Fruit fly (Drosophila melanogaster) whole organism, pupa: ENCODE measurements around the gene L2HGDH.

Experiments used
- CG10348 ChIP-seq: fragments of 200-800 bp; sonication (Bioruptor generic); IDR thresholded peaks from 2 replicates; pipeline ENCODE4 v1.3.6; 2022; ENCODE audit warnings: missing biosample characterization, missing genetic modification characterization
- CG12605 ChIP-seq: fragments of 200-800 bp; sonication (Bioruptor generic); IDR thresholded peaks from 2 replicates; pipeline ENCODE4 v1.3.6; 2022; ENCODE audit warnings: missing biosample characterization, missing genetic modification characterization
- CG13204 ChIP-seq: fragments of 200-800 bp; sonication (Bioruptor generic); optimal IDR thresholded peaks from 2 replicates; lab custom pipeline; 2018; ENCODE audit warnings: missing biosample characterization, mild to moderate bottlenecking, missing genetic modification characterization, moderate library complexity
- CG14655 ChIP-seq: fragments of 200-800 bp; sonication (Bioruptor generic); optimal IDR thresholded peaks from 3 replicates; lab custom pipeline; 2017; ENCODE audit warnings: mild to moderate bottlenecking, missing biosample characterization, missing genetic modification reagents, missing genetic modification characterization
- CG15710 ChIP-seq: fragments of 200-800 bp; sonication (Bioruptor generic); optimal IDR thresholded peaks from 2 replicates; lab custom pipeline; 2018; ENCODE audit warnings: missing biosample characterization, mild to moderate bottlenecking, missing genetic modification characterization, moderate library complexity
- CG17806 ChIP-seq: fragments of 200-800 bp; sonication (Bioruptor generic); optimal IDR thresholded peaks from 2 replicates; lab custom pipeline; 2018; ENCODE audit warnings: missing biosample characterization, mild to moderate bottlenecking, missing genetic modification characterization, moderate library complexity
- CG32121 ChIP-seq: fragments of 200-800 bp; sonication (Bioruptor generic); IDR thresholded peaks from 2 replicates; pipeline ENCODE4 v1.3.6; 2022; ENCODE audit warnings: missing biosample characterization, missing genetic modification characterization
- CG34367 ChIP-seq: fragments of 200-800 bp; sonication (Bioruptor generic); optimal IDR thresholded peaks from 2 replicates; lab custom pipeline; 2018; ENCODE audit warnings: missing biosample characterization, mild to moderate bottlenecking, missing genetic modification characterization
- CG4496 ChIP-seq: fragments of 200-800 bp; sonication (Bioruptor generic); IDR thresholded peaks from 3 replicates; pipeline ENCODE4 v1.3.6; 2022; ENCODE audit warnings: missing biosample characterization, missing genetic modification characterization
- CG8159 ChIP-seq: fragments of 200-800 bp; sonication (Bioruptor generic); optimal IDR thresholded peaks from 3 replicates; lab custom pipeline; 2018; ENCODE audit warnings: missing biosample characterization, mild to moderate bottlenecking, missing genetic modification characterization, moderate library complexity
- CG8301 ChIP-seq: fragments of 200-800 bp; sonication (Bioruptor generic); optimal IDR thresholded peaks from 2 replicates; lab custom pipeline; 2018; ENCODE audit warnings: missing biosample characterization, mild to moderate bottlenecking, missing genetic modification characterization
- CG9948 ChIP-seq: fragments of 200-800 bp; sonication (Bioruptor generic); optimal IDR thresholded peaks from 2 replicates; lab custom pipeline; 2018; ENCODE audit warnings: missing biosample characterization, mild to moderate bottlenecking, missing genetic modification characterization, moderate library complexity
- D1 ChIP-seq: fragments of 200-800 bp; sonication (Bioruptor generic); optimal IDR thresholded peaks from 2 replicates; lab custom pipeline; 2018; ENCODE audit warnings: missing biosample characterization, mild to moderate bottlenecking, missing genetic modification characterization, moderate library complexity
- EcR ChIP-seq: fragments of 200-800 bp; sonication (Bioruptor generic); optimal IDR thresholded peaks from 3 replicates; lab custom pipeline; 2019; ENCODE audit warnings: missing biosample characterization, missing genetic modification characterization, mild to moderate bottlenecking, moderate library complexity, missing genetic modification reagents
- Ets98B ChIP-seq: fragments of 200-800 bp; sonication (Bioruptor generic); IDR thresholded peaks from 2 replicates; pipeline ENCODE4 v1.3.6; 2022; ENCODE audit warnings: missing biosample characterization, missing genetic modification characterization
- Pif1A ChIP-seq: fragments of 200-800 bp; sonication (Bioruptor generic); optimal IDR thresholded peaks from 3 replicates; lab custom pipeline; 2016; ENCODE audit warnings: missing biosample characterization, missing genetic modification characterization
- Pif1B ChIP-seq: fragments of 200-800 bp; sonication (Bioruptor generic); optimal IDR thresholded peaks from 3 replicates; lab custom pipeline; 2016; ENCODE audit warnings: missing biosample characterization, missing genetic modification characterization
- Snoo ChIP-seq: fragments of 200-800 bp; sonication (Bioruptor generic); optimal IDR thresholded peaks from 3 replicates; lab custom pipeline; 2017; ENCODE audit warnings: missing biosample characterization, mild to moderate bottlenecking, missing genetic modification characterization, inconsistent platforms
- fd96Ca ChIP-seq: fragments of 200-800 bp; sonication (Bioruptor generic); IDR thresholded peaks from 3 replicates; pipeline ENCODE4 v1.3.6; 2022; ENCODE audit warnings: missing biosample characterization, missing genetic modification characterization
- gl ChIP-seq: fragments of 200-800 bp; sonication (Bioruptor generic); optimal IDR thresholded peaks from 2 replicates; lab custom pipeline; 2018; ENCODE audit warnings: missing biosample characterization, mild to moderate bottlenecking, missing genetic modification characterization
- rn ChIP-seq: fragments of 200-800 bp; sonication (Bioruptor generic); IDR thresholded peaks from 2 replicates; pipeline ENCODE4 v1.3.6; 2022; ENCODE audit warnings: missing biosample characterization, missing genetic modification characterization

Gene L2HGDH

dm6 chr2L:18945765-18946552 lies 28.3 kb downstream of the L2HGDH start, which contains the start of gene CG46304:
Gene CG46304 (plus strand): TSS chr2L:18946305.
- TF ChIP-seq EcR (GFP tag; lab: Kevin White, UChicago) = peak; percentile 89
- peak; percentile 40 for TF ChIP-seq CG8301 (tag; lab: Kevin White, UChicago)
- TF ChIP-seq CG13204 (GFP tag; lab: Kevin White, UChicago) = no peak
- TF ChIP-seq rn (GFP tag; lab: Robert Waterston, UW) = no peak
- no peak for TF ChIP-seq Pif1A (GFP tag; lab: Kevin White, UChicago)
- peak; percentile 65 for TF ChIP-seq CG8159 (tag; lab: Kevin White, UChicago)
- TF ChIP-seq gl = no peak
- TF ChIP-seq CG32121 = no peak
- TF ChIP-seq Pif1B = no peak
- peak; percentile 38 for TF ChIP-seq CG17806
- peak; percentile 39; the same call in 2 of the 3 replicates for TF ChIP-seq CG4496 (GFP tag; lab: Robert Waterston, UW)
- TF ChIP-seq CG34367 (tag; lab: Kevin White, UChicago) = peak; percentile 1
- no peak for TF ChIP-seq fd96Ca
- no peak for TF ChIP-seq CG10348 (GFP tag; lab: Robert Waterston, UW)
- peak; percentile 67 for TF ChIP-seq CG14655
- peak; percentile 48 for TF ChIP-seq CG15710
- TF ChIP-seq Ets98B = no peak
- TF ChIP-seq D1 (tag; lab: Kevin White, UChicago) = no peak
- TF ChIP-seq CG12605 = no peak
- no peak for TF ChIP-seq Snoo (tag; lab: Kevin White, UChicago)
- peak; percentile 59 for TF ChIP-seq CG9948 (tag; lab: Kevin White, UChicago)

- TF ChIP-seq EcR (GFP tag; lab: Kevin White, UChicago) = peak; percentile 95
- no peak for TF ChIP-seq Snoo (tag; lab: Kevin White, UChicago)
- peak; percentile 55 for TF ChIP-seq CG13204 (GFP tag; lab: Kevin White, UChicago)
- no peak for TF ChIP-seq CG14655
- no peak for TF ChIP-seq Pif1B
- TF ChIP-seq D1 (tag; lab: Kevin White, UChicago) = no peak
- TF ChIP-seq, all 21 proteins: peak for 2
Measured at dm6 chr2L:18944175-18945012, 29.9 kb downstream of the L2HGDH start.

- no peak for TF ChIP-seq Ets98B
- no peak for TF ChIP-seq EcR (GFP tag; lab: Kevin White, UChicago)
- no peak for TF ChIP-seq Pif1B
- no peak for TF ChIP-seq CG32121
- no peak for TF ChIP-seq gl
- no peak for TF ChIP-seq Pif1A (GFP tag; lab: Kevin White, UChicago)
- no peak for TF ChIP-seq CG34367 (tag; lab: Kevin White, UChicago)
- no peak for TF ChIP-seq CG12605
- TF ChIP-seq CG17806 = no peak
- TF ChIP-seq D1 (tag; lab: Kevin White, UChicago) = no peak
- TF ChIP-seq CG13204 (GFP tag; lab: Kevin White, UChicago) = no peak
- no peak for TF ChIP-seq CG10348 (GFP tag; lab: Robert Waterston, UW)
- no peak for TF ChIP-seq CG9948 (tag; lab: Kevin White, UChicago)
- no peak for TF ChIP-seq fd96Ca
- TF ChIP-seq CG14655 = no peak
- TF ChIP-seq CG8159 (tag; lab: Kevin White, UChicago) = no peak
- no peak for TF ChIP-seq CG15710
- TF ChIP-seq Snoo (tag; lab: Kevin White, UChicago) = no peak
- no peak for TF ChIP-seq rn (GFP tag; lab: Robert Waterston, UW)
- no peak for TF ChIP-seq CG4496 (GFP tag; lab: Robert Waterston, UW)
Measured at dm6 chr2L:18943797-18944174, 30.5 kb downstream of the L2HGDH start, which contains the start of gene ssp3. Gene ssp3 (minus strand): TSS chr2L:18943960.

- TF ChIP-seq CG8159 (tag; lab: Kevin White, UChicago) (no peak), CG17806 (no peak), EcR (GFP tag; lab: Kevin White, UChicago) (peak; percentile 2), gl (peak; percentile 29), CG13204 (GFP tag; lab: Kevin White, UChicago) (peak; percentile 56)
Measured at dm6 chr2L:18943309-18943708, 30.9 kb downstream of the L2HGDH start.

dm6 chr2L:18936056-18936455 lies 38.2 kb downstream of the L2HGDH start:
- TF ChIP-seq D1 (tag; lab: Kevin White, UChicago) (peak; percentile 50), CG4496 (GFP tag; lab: Robert Waterston, UW) (no peak; the same call in 2 of the 3 replicates), CG17806 (no peak), CG14655 (no peak), CG8159 (tag; lab: Kevin White, UChicago) (no peak), CG32121 (peak; percentile 58; the same call in 1 of the 2 replicates), CG15710 (no peak), CG8301 (tag; lab: Kevin White, UChicago) (no peak), rn (GFP tag; lab: Robert Waterston, UW) (no peak), fd96Ca (peak; percentile 79), Ets98B (no peak), CG10348 (GFP tag; lab: Robert Waterston, UW) (no peak), Pif1A (GFP tag; lab: Kevin White, UChicago) (no peak), CG9948 (tag; lab: Kevin White, UChicago) (no peak), Snoo (tag; lab: Kevin White, UChicago) (no peak)
